Worm (Caenorhabditis elegans) whole organism, young adult: ENCODE results near the gene twk-4.

Experiments used
- C06A6.2 ChIP-seq: fragments of 200-800 bp; sonication (Bioruptor generic); conservative IDR thresholded peaks from 2 replicates; pipeline ENCODE4 v1.3.6; 2022; ENCODE audit warnings: missing genetic modification characterization, missing compliant biosample characterization
- attf-6 ChIP-seq: fragments of 200-800 bp; sonication (Bioruptor generic); IDR thresholded peaks from 2 replicates; pipeline ENCODE4 v1.3.6; 2022; ENCODE audit warnings: missing genetic modification reagents, missing genetic modification characterization, missing compliant biosample characterization
- madf-6 ChIP-seq: fragments of 200-800 bp; sonication (Bioruptor generic); IDR thresholded peaks from 2 replicates; pipeline ENCODE4 v1.3.6; 2022; ENCODE audit warnings: missing genetic modification reagents, missing genetic modification characterization, missing compliant biosample characterization
- sea-2 ChIP-seq: fragments of 200-800 bp; sonication (Bioruptor generic); IDR thresholded peaks from 2 replicates; pipeline ENCODE4 v1.3.6; 2022; ENCODE audit warnings: missing genetic modification characterization, missing compliant biosample characterization
- zim-3 ChIP-seq: sonication (generic microtip); optimal IDR thresholded peaks from 2 replicates; lab custom pipeline; 2017; ENCODE audit warnings: mild to moderate bottlenecking, missing genetic modification characterization, moderate library complexity, missing compliant biosample characterization

- no peak for TF ChIP-seq madf-6 (GFP tag; lab: Robert Waterston, UW)
- no peak for TF ChIP-seq zim-3 (tag; lab: Kevin White, UChicago)
- no peak for TF ChIP-seq sea-2 (GFP tag; lab: Robert Waterston, UW)
- no peak for TF ChIP-seq C06A6.2
- no peak for TF ChIP-seq attf-6 (GFP tag; lab: Robert Waterston, UW)
Measured at ce11 chrII:9152231-9152630, 41.9 kb downstream of the twk-4 start, which contains the start of gene col-78.
